Worm (Caenorhabditis elegans) whole organism, midembryonic: Measurements from ENCODE around the gene vha-2.

Experiments
- T22C8.4 ChIP-seq: fragments of 200-800 bp; sonication (Bioruptor generic); IDR thresholded peaks from 2 replicates; pipeline ENCODE4 v1.3.6; 2022; ENCODE audit warnings: missing genetic modification characterization, missing compliant biosample characterization
- flt-1 ChIP-seq: fragments of 200-800 bp; sonication (Bioruptor generic); IDR thresholded peaks from 2 replicates; pipeline ENCODE4 v1.3.6; 2022; ENCODE audit warnings: missing genetic modification characterization, missing compliant biosample characterization
- klf-2 ChIP-seq: fragments of 200-800 bp; sonication (Bioruptor generic); conservative IDR thresholded peaks from 2 replicates; pipeline ENCODE4 v1.3.6; 2022; ENCODE audit warnings: missing genetic modification reagents, missing genetic modification characterization, missing compliant biosample characterization
- med-1 ChIP-seq: sonication (generic microtip); optimal IDR thresholded peaks from 2 replicates; lab custom pipeline; 2017; ENCODE audit warnings: missing genetic modification characterization, mild to moderate bottlenecking, missing compliant biosample characterization, antibody characterized with exemption, missing genetic modification reagents; ENCODE audit not compliant: insufficient read depth
- ref-1 ChIP-seq: fragments of 200-800 bp; sonication (Bioruptor generic); conservative IDR thresholded peaks from 2 replicates; pipeline ENCODE4 v1.3.6; 2022; ENCODE audit warnings: missing genetic modification reagents, missing genetic modification characterization, missing compliant biosample characterization
- tab-1 ChIP-seq: fragments of 200-800 bp; sonication (Bioruptor generic); IDR thresholded peaks from 2 replicates; pipeline ENCODE4 v1.3.6; 2022; ENCODE audit warnings: missing genetic modification characterization, missing compliant biosample characterization
- ztf-29 ChIP-seq: fragments of 200-800 bp; sonication (Bioruptor generic); IDR thresholded peaks from 2 replicates; pipeline ENCODE4 v1.3.6; 2022; ENCODE audit warnings: missing genetic modification reagents, missing genetic modification characterization, missing compliant biosample characterization

DNA sequence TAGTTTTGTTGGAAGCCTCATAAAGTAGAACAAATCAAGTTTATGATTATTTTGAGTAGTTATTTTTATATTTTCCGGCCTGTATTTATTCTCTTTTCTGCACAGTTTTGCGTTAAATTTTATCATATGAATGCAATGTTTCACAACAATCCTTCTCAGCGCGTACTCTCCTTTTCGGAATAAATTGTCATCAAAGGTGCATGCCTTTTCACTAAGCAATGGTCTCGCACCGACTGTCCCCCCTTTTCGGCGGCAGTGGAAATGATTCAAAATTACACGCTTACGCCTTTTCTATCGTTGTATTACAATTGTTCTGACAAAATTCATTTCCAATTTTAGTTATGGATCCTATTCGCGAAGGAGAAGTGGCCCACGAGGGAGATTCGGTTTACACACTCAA, 34.8 kb upstream of the vha-2 start, which contains the start of the genes iff-1 and cdk-1:
- TF ChIP-seq med-1 (GFP tag; lab: Kevin White, UChicago) (no peak), klf-2 (GFP tag; lab: Robert Waterston, UW) (no peak), T22C8.4 (GFP tag; lab: Robert Waterston, UW) (no peak), ztf-29 (GFP tag; lab: Robert Waterston, UW) (no peak), tab-1 (GFP tag; lab: Robert Waterston, UW) (no peak), flt-1 (GFP tag; lab: Robert Waterston, UW) (0 out of 2 replicates have a peak, but pooled peaks have one; percentile 25), ref-1 (no peak)
